Fruit fly (Drosophila melanogaster): ENCODE measurements around the gene synr.

The synr gene

dm6 chr2L:4932284-4932683 is 10.3 kb upstream of the synr start, which contains the start of gene hoe1:
hoe1 (minus strand) TSS chr2L:4932384.
- no peak for TF ChIP-seq CG17801 (GFP tag; optimal IDR thresholded peaks at IDR 0.05; ENCODE audit: partially characterized antibody)

DNA sequence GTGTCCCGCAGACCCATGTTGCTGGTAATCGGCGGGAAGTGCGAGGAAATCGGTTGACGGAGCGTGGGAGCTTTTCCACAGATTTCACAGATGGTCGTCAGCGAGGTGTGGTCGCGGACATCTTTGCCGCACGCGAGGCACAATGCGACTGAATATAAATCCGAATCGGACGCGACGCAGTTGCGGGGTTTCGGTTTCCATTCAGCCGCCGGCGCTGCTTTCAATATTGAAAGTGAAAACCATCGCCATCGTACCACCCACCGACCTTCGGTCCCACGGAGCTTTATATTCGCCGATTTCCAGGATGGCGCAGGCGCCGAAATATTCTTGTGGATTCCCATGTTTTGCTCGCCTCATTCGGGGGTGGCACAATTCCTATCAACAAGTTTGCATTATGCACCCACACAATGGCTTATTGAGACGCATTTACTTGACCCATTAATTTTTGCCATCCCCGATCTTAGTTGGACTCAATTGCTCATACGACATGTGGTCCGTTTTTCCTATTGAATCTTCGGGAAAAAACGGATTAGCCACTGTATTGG is 6.1 kb upstream of the synr start, which contains the start of gene hoe2:
Gene hoe2 (minus strand): TSS at position 126 of the 545 bp plus-strand sequence.
- TF ChIP-seq CG17801 (GFP tag; optimal IDR thresholded peaks at IDR 0.05; ENCODE audit: partially characterized antibody): no peak

dm6 chr2L:4937060-4937459 is 5.5 kb upstream of the synr start, which contains the start of gene Sgs1:
Sgs1 (plus strand) TSS chr2L:4937409.
- no peak for TF ChIP-seq CG17801 (GFP tag; optimal IDR thresholded peaks at IDR 0.05; ENCODE audit: partially characterized antibody)

- peak; percentile 98 for TF ChIP-seq CG17801 (GFP tag; optimal IDR thresholded peaks at IDR 0.05; ENCODE audit: partially characterized antibody)
These were observed 2.8 kb downstream of the synr start, which contains the start of the genes mRpL24 and betaggt-I for dm6 chr2L:4945300-4945699. mRpL24 (minus strand) TSS chr2L:4945361. betaggt-I (plus strand) TSS chr2L:4945579.

DNA sequence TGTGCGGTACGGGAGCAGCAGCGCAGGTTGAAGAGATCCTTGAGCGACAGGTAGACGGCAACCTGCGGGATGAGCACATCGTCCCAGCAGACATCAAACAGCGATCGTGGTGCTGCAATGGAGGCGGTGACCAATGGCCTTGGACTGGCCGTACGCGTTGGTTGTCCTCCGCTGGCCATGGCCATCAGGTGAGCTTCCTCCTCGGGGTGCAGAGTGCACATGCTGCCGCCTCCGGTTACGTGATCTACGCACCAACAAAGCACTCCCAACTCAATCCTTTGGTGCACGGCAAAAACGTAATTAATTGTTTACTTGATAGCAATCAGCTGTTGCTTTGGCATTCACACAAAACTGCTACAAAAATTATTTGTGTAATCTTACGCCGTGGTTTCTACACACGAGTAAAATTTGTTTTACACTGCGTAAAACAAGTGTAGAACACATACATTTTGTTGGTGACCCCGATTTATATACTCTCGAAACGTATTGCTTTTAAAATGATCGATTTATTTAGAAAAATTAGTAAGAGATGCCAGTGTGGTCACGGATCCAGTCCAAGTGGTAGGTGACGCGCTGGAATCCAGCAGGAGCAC is 7.0 kb downstream of the synr start, which contains the start of gene jet:
Gene jet (minus strand): TSS at position 332 of the 593 bp plus-strand sequence.
- TF ChIP-seq CG17801 (GFP tag; optimal IDR thresholded peaks at IDR 0.05; ENCODE audit: partially characterized antibody): no peak

DNA sequence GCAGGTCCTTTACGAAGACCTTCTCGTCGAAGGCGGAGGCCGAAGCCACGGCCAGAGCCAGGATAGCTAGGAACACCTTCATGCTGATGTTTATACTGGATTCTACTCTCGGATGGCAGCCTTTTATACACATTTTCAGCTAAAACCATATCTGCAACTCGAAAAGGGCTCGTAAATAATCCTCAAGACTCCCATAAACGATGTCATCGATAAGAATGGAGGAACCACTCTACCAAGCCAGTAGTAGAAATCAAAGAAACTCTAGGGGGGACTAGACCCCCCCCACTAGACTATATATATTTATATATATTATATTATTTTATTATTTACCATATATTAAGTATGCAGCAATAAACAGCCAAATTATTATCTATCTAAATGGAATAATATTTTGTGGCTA is 8.1 kb downstream of the synr start, which contains the start of gene Jon25Biii:
Gene Jon25Biii (minus strand): TSS at position 101 of the 400 bp plus-strand sequence.
- TF ChIP-seq CG17801 (GFP tag; optimal IDR thresholded peaks at IDR 0.05; ENCODE audit: partially characterized antibody): no peak

DNA sequence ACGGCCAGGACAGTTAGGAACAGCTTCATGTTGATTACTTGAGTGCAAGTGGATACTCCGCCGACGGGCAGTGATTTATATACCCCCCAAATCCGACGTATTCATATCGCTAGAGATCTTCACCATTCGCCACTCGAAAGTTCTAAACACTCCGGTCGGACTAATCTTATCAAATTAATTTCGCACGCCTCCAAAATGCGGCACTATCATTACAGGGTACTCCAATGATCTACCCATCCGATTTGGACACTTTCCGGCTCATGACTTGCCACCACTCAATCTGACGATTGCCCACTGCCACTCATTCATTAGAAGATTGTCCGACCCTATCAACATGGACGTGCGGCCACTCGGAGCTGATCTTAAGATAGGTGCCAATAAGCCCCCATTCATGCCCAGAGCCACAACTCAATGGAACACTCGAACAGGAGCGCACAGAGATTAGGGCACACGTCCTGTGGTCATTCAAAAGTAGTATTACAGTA is 10.6 kb downstream of the synr start, which contains the start of gene Jon25Bii:
Gene Jon25Bii (minus strand): TSS at position 51 of the 485 bp plus-strand sequence.
- no peak for TF ChIP-seq CG17801 (GFP tag; optimal IDR thresholded peaks at IDR 0.05; ENCODE audit: partially characterized antibody)

DNA sequence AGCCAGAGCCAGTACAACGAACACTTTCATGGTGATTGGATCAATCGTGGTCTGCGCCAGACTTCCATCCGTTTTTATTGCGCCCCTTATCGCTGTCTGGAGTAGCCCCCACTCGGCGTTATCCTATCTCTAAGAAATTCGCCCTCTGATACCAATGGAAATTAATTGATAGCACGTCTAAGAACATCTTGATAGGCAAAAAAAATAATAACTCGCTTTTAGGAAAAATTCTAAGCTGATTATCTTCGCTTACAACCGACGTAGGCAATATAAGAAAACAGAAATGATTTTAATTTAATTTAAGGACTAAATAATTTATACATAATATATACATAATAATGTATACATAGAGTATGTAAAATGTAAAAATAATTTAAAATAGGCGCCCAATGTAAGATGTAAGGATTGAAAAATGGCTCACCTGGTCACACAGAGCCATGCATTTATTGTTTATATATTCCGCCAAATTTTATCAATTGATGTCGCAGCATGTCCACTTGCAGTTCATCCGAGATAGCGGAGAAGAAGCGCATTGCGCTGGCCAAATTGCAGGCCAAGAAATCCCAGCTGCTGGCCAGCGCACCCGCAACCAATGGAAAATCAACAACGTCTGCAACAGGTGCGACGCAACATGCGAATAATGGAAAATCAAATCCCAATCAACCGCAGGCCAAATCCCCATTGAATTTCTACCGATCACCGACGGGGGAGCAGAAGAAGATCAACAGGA is 12.7 kb downstream of the synr start, which contains the start of the genes Jon25Bi and Marcal1:
Gene Jon25Bi (minus strand): TSS at position 51 of the 730 bp plus-strand sequence.
Gene Marcal1 (plus strand): TSS at position 416 of the 730 bp plus-strand sequence.
- no peak for TF ChIP-seq CG17801 (GFP tag; optimal IDR thresholded peaks at IDR 0.05; ENCODE audit: partially characterized antibody)

DNA sequence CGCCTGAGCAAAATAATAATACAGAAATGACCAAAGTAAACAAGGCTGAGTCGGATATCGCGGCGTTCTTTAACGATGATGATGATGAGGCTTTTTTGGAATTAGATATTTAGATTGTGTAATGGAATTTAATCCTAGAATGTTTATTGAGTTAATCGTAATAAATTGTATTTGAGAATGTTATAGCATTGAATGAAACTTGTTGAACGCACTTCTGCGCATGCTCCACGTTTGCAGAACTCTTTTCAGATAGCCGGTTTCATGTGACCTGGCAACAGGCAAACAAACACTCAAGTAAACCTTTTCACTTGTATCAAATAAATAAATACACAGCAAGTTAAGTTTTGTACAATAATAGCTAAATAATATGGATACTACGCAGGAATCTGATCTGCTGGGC is 15.6 kb downstream of the synr start, which contains the start of gene CG34124:
Gene CG34124 (plus strand): TSS at position 301 of the 400 bp plus-strand sequence.
- no peak for TF ChIP-seq CG17801 (GFP tag; optimal IDR thresholded peaks at IDR 0.05; ENCODE audit: partially characterized antibody)

dm6 chr2L:4965420-4965819 is 22.9 kb downstream of the synr start, which contains the start of gene CG34125:
CG34125 (plus strand) TSS chr2L:4965673.
- peak; percentile 13 for TF ChIP-seq CG17801 (GFP tag; optimal IDR thresholded peaks at IDR 0.05; ENCODE audit: partially characterized antibody)

DNA sequence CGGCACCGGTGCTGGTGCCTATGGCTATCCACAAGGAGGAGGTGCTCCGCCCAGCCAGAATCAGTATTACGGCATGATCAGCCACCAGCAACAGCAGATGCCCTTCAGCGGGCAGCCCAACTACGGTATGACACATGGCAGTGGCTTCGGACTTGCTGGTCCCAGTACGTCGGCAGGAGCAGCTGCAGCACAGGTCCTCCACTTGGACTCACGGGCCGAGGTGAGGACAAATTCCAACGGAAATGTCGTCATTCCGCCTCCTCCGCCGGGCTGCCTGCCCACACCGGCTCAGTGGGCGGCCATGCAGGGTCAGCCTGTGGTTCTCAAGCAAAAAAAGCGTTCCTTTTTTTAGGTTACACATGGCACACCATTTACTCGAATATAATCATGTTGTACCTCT is 23.4 kb downstream of the synr start:
- TF ChIP-seq CG17801 (GFP tag; optimal IDR thresholded peaks at IDR 0.05; ENCODE audit: partially characterized antibody): no peak

dm6 chr2L:4967511-4967910 is 25.0 kb downstream of the synr start, which contains the start of gene eIF3i:
eIF3i (minus strand) TSS chr2L:4967775.
- TF ChIP-seq CG17801 (GFP tag; optimal IDR thresholded peaks at IDR 0.05; ENCODE audit: partially characterized antibody): no peak

- no peak for TF ChIP-seq CG17801 (GFP tag; optimal IDR thresholded peaks at IDR 0.05; ENCODE audit: partially characterized antibody)
These were observed 26.2 kb downstream of the synr start, which contains the start of the genes Scox and Polr1C for dm6 chr2L:4968767-4969166. Scox (minus strand) TSS chr2L:4968935. Polr1C (plus strand) TSS chr2L:4969004.

DNA sequence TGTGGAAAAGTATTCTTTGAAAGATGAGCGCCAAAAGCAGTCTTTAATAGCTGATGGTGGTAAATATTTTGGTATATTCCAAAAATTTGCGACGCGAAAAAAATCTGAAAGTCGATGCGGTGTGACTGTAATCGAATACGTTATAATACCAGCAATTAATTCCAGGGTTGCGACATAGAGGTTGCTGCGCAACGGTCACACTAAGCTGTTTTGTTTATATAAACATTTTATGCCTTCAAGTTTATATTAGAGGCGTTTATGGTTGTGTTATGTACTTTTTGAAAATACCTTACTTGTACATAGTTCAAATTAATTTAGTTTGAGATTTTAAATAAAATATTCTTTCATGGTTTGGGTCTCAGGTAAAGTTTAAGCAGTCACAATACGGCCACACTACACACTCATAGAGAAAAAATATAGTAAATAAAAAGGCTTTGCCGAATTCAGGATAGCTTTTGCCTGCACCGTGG is 28.8 kb downstream of the synr start, which contains the start of gene CG14043:
Gene CG14043 (plus strand): TSS at position 374 of the 470 bp plus-strand sequence.
- peak; percentile 7 for TF ChIP-seq CG17801 (GFP tag; optimal IDR thresholded peaks at IDR 0.05; ENCODE audit: partially characterized antibody)

Measured in ovary, adult (tissue).